Worm (Caenorhabditis elegans) whole organism, late embryonic: ENCODE data around the gene T25D3.3.

Source experiments
- C08G9.2 ChIP-seq: sonication (generic microtip); optimal IDR thresholded peaks from 2 replicates; lab custom pipeline; 2016; ENCODE audit warnings: mild to moderate bottlenecking, missing genetic modification characterization, moderate library complexity, missing compliant biosample characterization
- F13H6.1 ChIP-seq: sonication (generic microtip); optimal IDR thresholded peaks from 2 replicates; lab custom pipeline; 2016; ENCODE audit warnings: missing genetic modification characterization, missing compliant biosample characterization
- K09A11.1 ChIP-seq: sonication (generic microtip); optimal IDR thresholded peaks from 2 replicates; lab custom pipeline; 2017; ENCODE audit warnings: antibody characterized with exemption, mild to moderate bottlenecking, missing genetic modification characterization, missing compliant biosample characterization; ENCODE audit not compliant: insufficient read depth
- Y22D7AL.16 ChIP-seq: sonication (generic microtip); optimal IDR thresholded peaks from 2 replicates; lab custom pipeline; 2016; ENCODE audit warnings: missing genetic modification characterization, missing compliant biosample characterization
- ceh-18 ChIP-seq: sonication (generic microtip); optimal IDR thresholded peaks from 2 replicates; lab custom pipeline; 2016; ENCODE audit warnings: missing genetic modification characterization, missing compliant biosample characterization
- ceh-2 ChIP-seq: sonication (generic microtip); optimal IDR thresholded peaks from 2 replicates; lab custom pipeline; 2016; ENCODE audit warnings: missing genotype, missing genetic modification characterization, missing compliant biosample characterization
- ceh-30 ChIP-seq: fragments of 150-350 bp; optimal IDR thresholded peaks from 2 replicates; lab custom pipeline; 2014; ENCODE audit warnings: missing biosample characterization, missing genetic modification characterization
- ceh-34 ChIP-seq: sonication (generic microtip); optimal IDR thresholded peaks from 2 replicates; lab custom pipeline; 2016; ENCODE audit warnings: mild to moderate bottlenecking, missing genetic modification characterization, missing compliant biosample characterization
- ceh-45 ChIP-seq: fragments of 200-800 bp; sonication (Bioruptor generic); IDR thresholded peaks from 2 replicates; pipeline ENCODE4 v1.3.6; 2022; ENCODE audit warnings: missing genetic modification reagents, missing genetic modification characterization, missing compliant biosample characterization
- ceh-48 ChIP-seq: sonication (generic microtip); optimal IDR thresholded peaks from 2 replicates; lab custom pipeline; 2016; ENCODE audit warnings: missing genetic modification characterization, inconsistent platforms, missing compliant biosample characterization
- dve-1 ChIP-seq: sonication (generic microtip); optimal IDR thresholded peaks from 2 replicates; lab custom pipeline; 2017; ENCODE audit warnings: antibody characterized with exemption, mild to moderate bottlenecking, missing genetic modification characterization, missing compliant biosample characterization
- elt-2 ChIP-seq: sonication (generic microtip); optimal IDR thresholded peaks from 2 replicates; lab custom pipeline; 2016; ENCODE audit warnings: missing genetic modification reagents, missing genetic modification characterization, missing compliant biosample characterization
- elt-4 ChIP-seq: sonication (generic microtip); optimal IDR thresholded peaks from 2 replicates; lab custom pipeline; 2016; ENCODE audit warnings: missing genetic modification characterization, missing compliant biosample characterization
- ets-4 ChIP-seq: sonication (generic microtip); optimal IDR thresholded peaks from 2 replicates; lab custom pipeline; 2016; ENCODE audit warnings: missing genetic modification characterization, missing compliant biosample characterization
- eyg-1 ChIP-seq: sonication (generic microtip); optimal IDR thresholded peaks from 2 replicates; lab custom pipeline; 2016; ENCODE audit warnings: missing genotype, missing genetic modification characterization, missing compliant biosample characterization
- fkh-10 ChIP-seq: fragments of 150-350 bp; optimal IDR thresholded peaks from 2 replicates; lab custom pipeline; 2014; ENCODE audit warnings: missing biosample characterization, missing genetic modification reagents, missing genetic modification characterization
- gmeb-2 ChIP-seq: sonication (generic microtip); optimal IDR thresholded peaks from 2 replicates; lab custom pipeline; 2016; ENCODE audit warnings: missing genetic modification characterization, inconsistent platforms, missing compliant biosample characterization
- hlh-13 ChIP-seq: fragments of 200-800 bp; sonication (Bioruptor generic); optimal IDR thresholded peaks from 2 replicates; lab custom pipeline; 2018; ENCODE audit warnings: mild to moderate bottlenecking, missing genetic modification characterization, missing compliant biosample characterization
- hlh-6 ChIP-seq: sonication (generic microtip); optimal IDR thresholded peaks from 2 replicates; lab custom pipeline; 2016; ENCODE audit warnings: missing genotype, missing genetic modification characterization, missing compliant biosample characterization
- hlh-8 ChIP-seq: sonication (generic microtip); optimal IDR thresholded peaks from 2 replicates; lab custom pipeline; 2016; ENCODE audit warnings: missing genotype, missing genetic modification characterization, missing compliant biosample characterization
- lim-6 ChIP-seq: sonication (generic microtip); optimal IDR thresholded peaks from 2 replicates; lab custom pipeline; 2016; ENCODE audit warnings: missing genetic modification characterization, missing compliant biosample characterization
- madf-2 ChIP-seq: sonication (generic microtip); optimal IDR thresholded peaks from 2 replicates; lab custom pipeline; 2017; ENCODE audit warnings: missing genetic modification characterization, missing compliant biosample characterization
- nfya-1 ChIP-seq: sonication (generic microtip); optimal IDR thresholded peaks from 2 replicates; lab custom pipeline; 2017; ENCODE audit warnings: missing genetic modification characterization, mild to moderate bottlenecking, missing compliant biosample characterization, antibody characterized with exemption, moderate library complexity
- nhr-11 ChIP-seq: fragments of 150-350 bp; optimal IDR thresholded peaks from 2 replicates; lab custom pipeline; 2014; ENCODE audit warnings: missing biosample characterization, missing genetic modification characterization
- nhr-232 ChIP-seq: sonication (generic microtip); optimal IDR thresholded peaks from 2 replicates; lab custom pipeline; 2016; ENCODE audit warnings: missing genetic modification characterization, missing compliant biosample characterization
- odd-2 ChIP-seq: sonication (generic microtip); optimal IDR thresholded peaks from 2 replicates; lab custom pipeline; 2017; ENCODE audit warnings: antibody characterized with exemption, mild to moderate bottlenecking, missing genetic modification characterization, missing compliant biosample characterization
- pag-3 ChIP-seq: sonication (generic microtip); optimal IDR thresholded peaks from 2 replicates; lab custom pipeline; 2016; ENCODE audit warnings: missing compliant biosample characterization, missing genetic modification characterization, borderline replicate concordance
- pha-2 ChIP-seq: sonication (generic microtip); optimal IDR thresholded peaks from 2 replicates; lab custom pipeline; 2017; ENCODE audit warnings: mild to moderate bottlenecking, missing genetic modification characterization, missing compliant biosample characterization
- pha-4 ChIP-seq: fragments of 150-350 bp; optimal IDR thresholded peaks from 2 replicates; lab custom pipeline; 2018; ENCODE audit warnings: missing biosample characterization, missing genetic modification reagents, missing genetic modification characterization
- pqm-1 ChIP-seq: sonication (generic microtip); optimal IDR thresholded peaks from 2 replicates; lab custom pipeline; 2016; ENCODE audit warnings: missing genetic modification characterization, missing compliant biosample characterization
- rnt-1 ChIP-seq: sonication (generic microtip); optimal IDR thresholded peaks from 2 replicates; lab custom pipeline; 2016; ENCODE audit warnings: missing genetic modification characterization, missing compliant biosample characterization
- sdc-2 ChIP-seq: sonication (generic microtip); optimal IDR thresholded peaks from 2 replicates; lab custom pipeline; 2016; ENCODE audit warnings: missing genotype, missing genetic modification characterization, missing compliant biosample characterization
- sox-2 ChIP-seq: fragments of 200-800 bp; sonication (Bioruptor generic); IDR thresholded peaks from 2 replicates; pipeline ENCODE4 v1.3.6; 2022; ENCODE audit warnings: missing genetic modification reagents, missing genetic modification characterization, missing compliant biosample characterization
- sox-4 ChIP-seq: sonication (generic microtip); optimal IDR thresholded peaks from 2 replicates; lab custom pipeline; 2017; ENCODE audit warnings: mild to moderate bottlenecking, missing genetic modification characterization, inconsistent platforms, missing compliant biosample characterization
- tbx-2 ChIP-seq: sonication (generic microtip); optimal IDR thresholded peaks from 2 replicates; lab custom pipeline; 2016; ENCODE audit warnings: missing genetic modification characterization, missing compliant biosample characterization
- tbx-7 ChIP-seq: sonication (generic microtip); optimal IDR thresholded peaks from 2 replicates; lab custom pipeline; 2016; ENCODE audit warnings: missing genotype, missing genetic modification characterization, missing compliant biosample characterization
- ttx-3 ChIP-seq: sonication (generic microtip); optimal IDR thresholded peaks from 2 replicates; lab custom pipeline; 2016; ENCODE audit warnings: missing genetic modification reagents, missing genetic modification characterization, missing compliant biosample characterization
- unc-42 ChIP-seq: sonication (generic microtip); optimal IDR thresholded peaks from 2 replicates; lab custom pipeline; 2016; ENCODE audit warnings: missing genotype, missing genetic modification characterization, missing compliant biosample characterization
- unc-55 ChIP-seq: sonication (generic microtip); optimal IDR thresholded peaks from 2 replicates; lab custom pipeline; 2017; ENCODE audit warnings: missing biosample characterization, missing genetic modification reagents, missing genetic modification characterization
- unc-86 ChIP-seq: sonication (generic microtip); optimal IDR thresholded peaks from 2 replicates; lab custom pipeline; 2016; ENCODE audit warnings: missing genetic modification characterization, missing compliant biosample characterization
- zip-5 ChIP-seq: sonication (generic microtip); optimal IDR thresholded peaks from 2 replicates; lab custom pipeline; 2016; ENCODE audit warnings: missing genetic modification characterization, missing compliant biosample characterization

T25D3.3 gene

DNA sequence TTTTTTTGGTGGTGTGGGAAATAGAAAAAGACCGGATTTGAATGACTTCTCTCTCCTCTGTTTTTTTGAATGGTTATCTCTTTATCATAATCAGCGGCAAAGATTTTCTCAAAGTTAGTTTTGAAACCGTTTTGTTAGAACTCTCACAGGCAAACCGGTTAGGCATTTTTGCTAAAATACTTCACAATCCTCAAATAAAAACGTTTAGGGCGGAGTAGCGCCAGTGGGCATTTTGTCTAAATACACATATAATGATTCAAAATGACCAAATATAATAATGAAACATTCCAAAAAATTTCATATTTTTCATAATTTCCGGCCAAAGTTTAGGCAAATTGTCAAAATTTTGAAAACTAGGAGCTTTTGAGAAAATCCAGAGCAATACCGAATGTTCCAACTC, 23.5 kb downstream of the T25D3.3 start, which contains the start of gene T01D1.3:
Gene T01D1.3 (minus strand): TSS at position 101 of the 400 bp plus-strand sequence.
- TF ChIP-seq fkh-10 (GFP tag; lab: Kevin White, UChicago) (no peak), lim-6 (no peak), pag-3 (tag; lab: Kevin White, UChicago) (no peak), ttx-3 (no peak), sox-4 (no peak), ceh-18 (tag; lab: Kevin White, UChicago) (no peak)

- TF ChIP-seq zip-5 (tag; lab: Kevin White, UChicago) = no peak
- TF ChIP-seq sox-2 (GFP tag; lab: Robert Waterston, UW) = no peak
- TF ChIP-seq gmeb-2 (tag; lab: Kevin White, UChicago) = no peak
- TF ChIP-seq unc-86 (tag; lab: Kevin White, UChicago) = no peak
- TF ChIP-seq F13H6.1 (tag; lab: Kevin White, UChicago) = no peak
- TF ChIP-seq ets-4 (tag; lab: Kevin White, UChicago) = no peak
- no peak for TF ChIP-seq nhr-11 (tag; lab: Kevin White, UChicago)
- no peak for TF ChIP-seq ceh-45
- TF ChIP-seq pha-4 (tag; lab: Kevin White, UChicago) = no peak
- no peak for TF ChIP-seq pha-2
- no peak for TF ChIP-seq rnt-1 (tag; lab: Kevin White, UChicago)
- TF ChIP-seq C08G9.2 = no peak
- no peak for TF ChIP-seq ceh-2 (tag; lab: Kevin White, UChicago)
- TF ChIP-seq elt-2 = no peak
- TF ChIP-seq hlh-8 = no peak
- TF ChIP-seq nhr-232 (tag; lab: Kevin White, UChicago) = no peak
- TF ChIP-seq fkh-10 (GFP tag; lab: Kevin White, UChicago) = no peak
- no peak for TF ChIP-seq nfya-1 (tag; lab: Kevin White, UChicago)
- no peak for TF ChIP-seq ceh-30
- no peak for TF ChIP-seq dve-1 (tag; lab: Kevin White, UChicago)
Measured at ce11 chrII:176622-177021, 24.2 kb downstream of the T25D3.3 start.

- TF ChIP-seq pqm-1 (tag; lab: Kevin White, UChicago) (no peak), eyg-1 (tag; lab: Kevin White, UChicago) (no peak), hlh-13 (GFP tag; lab: Kevin White, UChicago) (no peak), tbx-2 (tag; lab: Kevin White, UChicago) (no peak), F13H6.1 (tag; lab: Kevin White, UChicago) (no peak), fkh-10 (GFP tag; lab: Kevin White, UChicago) (no peak), ceh-48 (tag; lab: Kevin White, UChicago) (no peak), nhr-232 (tag; lab: Kevin White, UChicago) (no peak), K09A11.1 (tag; lab: Kevin White, UChicago) (no peak), elt-4 (no peak), Y22D7AL.16 (tag; lab: Kevin White, UChicago) (no peak), odd-2 (tag; lab: Kevin White, UChicago) (no peak), unc-55 (GFP tag; lab: Kevin White, UChicago) (no peak), tbx-7 (no peak), rnt-1 (tag; lab: Kevin White, UChicago) (no peak), dve-1 (tag; lab: Kevin White, UChicago) (no peak), pha-4 (tag; lab: Kevin White, UChicago) (no peak)
- TF ChIP-seq, all 69 proteins: peak for 0
Measured at ce11 chrII:178146-178545, 25.8 kb downstream of the T25D3.3 start.

DNA sequence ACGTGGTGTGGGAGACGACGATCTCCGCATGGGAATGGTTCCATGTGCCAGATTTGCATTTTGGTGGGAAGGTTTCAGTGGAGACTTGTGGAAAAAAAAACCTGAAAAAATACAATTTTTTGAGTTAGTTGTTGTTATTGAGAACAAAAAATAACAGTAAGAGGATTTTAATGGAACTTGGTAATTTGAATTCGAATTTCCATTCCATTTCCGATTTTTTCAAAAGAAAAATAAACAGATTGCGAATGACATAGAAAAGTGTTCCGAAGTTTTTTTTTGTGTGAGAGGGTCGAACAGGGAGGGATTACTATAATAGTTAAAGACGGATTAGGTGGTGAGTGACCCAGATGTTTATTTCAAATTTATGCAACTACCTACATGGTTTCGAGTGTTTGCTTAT, 26.6 kb downstream of the T25D3.3 start, which contains the start of gene T01D1.4:
Gene T01D1.4 (minus strand): TSS at position 101 of the 400 bp plus-strand sequence.
- TF ChIP-seq sdc-2 (no peak), ceh-34 (tag; lab: Kevin White, UChicago) (no peak), rnt-1 (tag; lab: Kevin White, UChicago) (no peak), elt-4 (no peak), zip-5 (tag; lab: Kevin White, UChicago) (no peak), madf-2 (tag; lab: Kevin White, UChicago) (no peak), hlh-6 (tag; lab: Kevin White, UChicago) (no peak), F13H6.1 (tag; lab: Kevin White, UChicago) (no peak), unc-42 (tag; lab: Kevin White, UChicago) (no peak)
